Fruit fly (Drosophila melanogaster): ENCODE data around the gene CG33268.

The CG33268 gene

dm6 chr3L:11553672-11554068 lies 37.4 kb downstream of the CG33268 start:
- TF ChIP-seq tai (GFP tag; optimal IDR thresholded peaks at IDR 0.05) (peak; percentile 54), h (GFP tag; optimal IDR thresholded peaks at IDR 0.05) (no peak)

dm6 chr3L:11552996-11553671 lies 37.9 kb downstream of the CG33268 start:
- TF ChIP-seq woc (GFP tag; optimal IDR thresholded peaks at IDR 0.05), result peak; percentile 0
- peak; percentile 47 for TF ChIP-seq Sp1 (GFP tag; optimal IDR thresholded peaks at IDR 0.05)
- TF ChIP-seq Hnf4 (GFP tag; optimal IDR thresholded peaks at IDR 0.05), result peak; percentile 17
- peak; percentile 24 for TF ChIP-seq CG32264 (GFP tag; optimal IDR thresholded peaks at IDR 0.05)
- TF ChIP-seq Dfd (GFP tag; optimal IDR thresholded peaks at IDR 0.05), result no peak
- TF ChIP-seq Abd-B (GFP tag; optimal IDR thresholded peaks at IDR 0.05), result peak; percentile 34
- TF ChIP-seq Rel (GFP tag; optimal IDR thresholded peaks at IDR 0.05), result peak; percentile 34
- TF ChIP-seq Rel (tag; optimal IDR thresholded peaks at IDR 0.05), result peak; percentile 41
- TF ChIP-seq dmrt93B (GFP tag; optimal IDR thresholded peaks at IDR 0.05), result no peak
- peak; percentile 25 for TF ChIP-seq rgr (GFP tag; optimal IDR thresholded peaks at IDR 0.05)
- no peak for TF ChIP-seq tai (GFP tag; optimal IDR thresholded peaks at IDR 0.05)
- peak; percentile 99 for TF ChIP-seq Dif (GFP tag; optimal IDR thresholded peaks at IDR 0.05; ENCODE audit: partially characterized antibody)
- TF ChIP-seq N (GFP tag; optimal IDR thresholded peaks at IDR 0.05), result peak; percentile 70
- TF ChIP-seq OdsH (GFP tag; optimal IDR thresholded peaks at IDR 0.05), result peak; percentile 35
- TF ChIP-seq pan (optimal IDR thresholded peaks at IDR 0.05), result no peak
- peak; percentile 79 for TF ChIP-seq brk (GFP tag; optimal IDR thresholded peaks at IDR 0.05)
- TF ChIP-seq sage (GFP tag; optimal IDR thresholded peaks at IDR 0.05), result peak; percentile 36
- TF ChIP-seq fru (GFP tag; optimal IDR thresholded peaks at IDR 0.05), result peak; percentile 90
- peak; percentile 86 for TF ChIP-seq CrebA (GFP tag; optimal IDR thresholded peaks at IDR 0.05; ENCODE audit: borderline replicate concordance)
- TF ChIP-seq Vsx2 (GFP tag; optimal IDR thresholded peaks at IDR 0.05; ENCODE audit: partially characterized antibody), result peak; percentile 65
- TF ChIP-seq foxo (GFP tag; optimal IDR thresholded peaks at IDR 0.05), result peak in 1 of 2 experiments; percentile 3
- TF ChIP-seq br (GFP tag; optimal IDR thresholded peaks at IDR 0.05), result peak; percentile 1
- no peak for TF ChIP-seq Hr78 (GFP tag; optimal IDR thresholded peaks at IDR 0.05)
- no peak for TF ChIP-seq CG9705 (GFP tag; optimal IDR thresholded peaks at IDR 0.05)
- peak; percentile 32 for TF ChIP-seq Jra (GFP tag; optimal IDR thresholded peaks at IDR 0.05)
- TF ChIP-seq lola (GFP tag; optimal IDR thresholded peaks at IDR 0.05), result no peak
- TF ChIP-seq dl (GFP tag; optimal IDR thresholded peaks at IDR 0.05; ENCODE audit: insufficient read depth in 1 of 2, partially characterized antibody in 2 of 2), result peak; percentile 88 to 95
- peak; percentile 80 for TF ChIP-seq psq (GFP tag; optimal IDR thresholded peaks at IDR 0.05)
- TF ChIP-seq h (GFP tag; optimal IDR thresholded peaks at IDR 0.05), result peak; percentile 66
- no peak for TF ChIP-seq ey (GFP tag; optimal IDR thresholded peaks at IDR 0.05)

- TF ChIP-seq sv (GFP tag; optimal IDR thresholded peaks at IDR 0.05), result no peak
- TF ChIP-seq foxo (GFP tag; optimal IDR thresholded peaks at IDR 0.05), result peak in 1 of 2 experiments; percentile 43
- TF ChIP-seq Sp1 (GFP tag; optimal IDR thresholded peaks at IDR 0.05), result peak; percentile 29
- no peak for TF ChIP-seq GATAd (GFP tag; optimal IDR thresholded peaks at IDR 0.05)
- TF ChIP-seq dmrt93B (GFP tag; optimal IDR thresholded peaks at IDR 0.05), result no peak
- TF ChIP-seq Hr78 (GFP tag; optimal IDR thresholded peaks at IDR 0.05), result no peak
- no peak for TF ChIP-seq CrebA (GFP tag; optimal IDR thresholded peaks at IDR 0.05; ENCODE audit: borderline replicate concordance)
- TF ChIP-seq br (GFP tag; optimal IDR thresholded peaks at IDR 0.05), result peak; percentile 15
- peak; percentile 46 for TF ChIP-seq fru (GFP tag; optimal IDR thresholded peaks at IDR 0.05)
- no peak for TF ChIP-seq lola (GFP tag; optimal IDR thresholded peaks at IDR 0.05)
- no peak for TF ChIP-seq Jra (GFP tag; optimal IDR thresholded peaks at IDR 0.05)
- TF ChIP-seq Mio (GFP tag; optimal IDR thresholded peaks at IDR 0.05), result no peak
- no peak for TF ChIP-seq Abd-B (GFP tag; optimal IDR thresholded peaks at IDR 0.05)
- no peak for TF ChIP-seq Dfd (GFP tag; optimal IDR thresholded peaks at IDR 0.05)
- TF ChIP-seq rgr (GFP tag; optimal IDR thresholded peaks at IDR 0.05), result peak; percentile 43
- TF ChIP-seq dl (GFP tag; optimal IDR thresholded peaks at IDR 0.05; ENCODE audit: insufficient read depth in 1 of 2, partially characterized antibody in 2 of 2), result no peak
- no peak for TF ChIP-seq Hr83 (GFP tag; optimal IDR thresholded peaks at IDR 0.05; ENCODE audit: poor library complexity, severe bottlenecking)
- TF ChIP-seq tai (GFP tag; optimal IDR thresholded peaks at IDR 0.05), result no peak
- peak; percentile 28 for TF ChIP-seq OdsH (GFP tag; optimal IDR thresholded peaks at IDR 0.05)
- no peak for TF ChIP-seq Myc (optimal IDR thresholded peaks at IDR 0.05)
- peak; percentile 12 for TF ChIP-seq psq (GFP tag; optimal IDR thresholded peaks at IDR 0.05)
- no peak for TF ChIP-seq sage (GFP tag; optimal IDR thresholded peaks at IDR 0.05)
- peak; percentile 23 for TF ChIP-seq HLH106 (tag; optimal IDR thresholded peaks at IDR 0.05)
- no peak for TF ChIP-seq dsf (GFP tag; optimal IDR thresholded peaks at IDR 0.05; ENCODE audit: borderline replicate concordance)
- no peak for TF ChIP-seq Dif (GFP tag; optimal IDR thresholded peaks at IDR 0.05; ENCODE audit: partially characterized antibody)
- TF ChIP-seq Hnf4 (GFP tag; optimal IDR thresholded peaks at IDR 0.05), result peak; percentile 21
- TF ChIP-seq brk (GFP tag; optimal IDR thresholded peaks at IDR 0.05), result peak; percentile 1
- no peak for TF ChIP-seq woc (GFP tag; optimal IDR thresholded peaks at IDR 0.05)
- TF ChIP-seq h (GFP tag; optimal IDR thresholded peaks at IDR 0.05), result peak; percentile 26
- TF ChIP-seq ey (GFP tag; optimal IDR thresholded peaks at IDR 0.05), result peak; percentile 39
Measured at dm6 chr3L:11551949-11552348, 39.1 kb downstream of the CG33268 start.

Data from whole organism, wandering third instar larva.